Fruit fly (Drosophila melanogaster): ENCODE results near the gene boss.

boss gene

dm6 chr3R:26000720-26001682, 39.2 kb downstream of the boss start:
- TF ChIP-seq CG8478 (optimal IDR thresholded peaks at IDR 0.05): no peak

DNA sequence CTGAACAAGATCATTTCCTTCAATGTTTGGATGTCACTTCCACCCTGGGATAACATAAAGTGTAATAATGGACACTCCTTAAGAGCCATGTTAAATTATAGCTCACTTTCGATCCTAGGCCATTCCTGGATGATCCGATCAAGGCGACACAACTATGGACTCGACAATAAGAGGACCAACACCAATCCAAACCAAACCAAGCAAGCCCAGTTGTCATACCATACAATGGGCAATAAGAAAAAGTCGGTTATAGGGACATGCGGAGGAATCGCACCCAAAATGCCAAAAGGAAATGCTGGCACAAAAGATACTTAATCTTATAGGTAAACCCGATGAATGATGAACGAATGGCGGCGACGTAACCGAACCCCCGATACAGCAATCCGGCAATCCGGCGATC, 40.2 kb downstream of the boss start:
- TF ChIP-seq CG8478 (optimal IDR thresholded peaks at IDR 0.05): no peak
- TF ChIP-seq CTCF (optimal IDR thresholded peaks at IDR 0.05): no peak

dm6 chr3R:26002570-26003332, 41.0 kb downstream of the boss start:
- TF ChIP-seq CG8478 (optimal IDR thresholded peaks at IDR 0.05) (no peak), CTCF (optimal IDR thresholded peaks at IDR 0.05) (no peak)

- TF ChIP-seq CG8478 (optimal IDR thresholded peaks at IDR 0.05): no peak
- TF ChIP-seq CTCF (optimal IDR thresholded peaks at IDR 0.05): no peak
Observed at dm6 chr3R:26004377-26005000, 42.7 kb downstream of the boss start.

dm6 chr3R:26005619-26005977, 43.8 kb downstream of the boss start:
- no peak for TF ChIP-seq CTCF (optimal IDR thresholded peaks at IDR 0.05)
- no peak for TF ChIP-seq CG8478 (optimal IDR thresholded peaks at IDR 0.05)

DNA sequence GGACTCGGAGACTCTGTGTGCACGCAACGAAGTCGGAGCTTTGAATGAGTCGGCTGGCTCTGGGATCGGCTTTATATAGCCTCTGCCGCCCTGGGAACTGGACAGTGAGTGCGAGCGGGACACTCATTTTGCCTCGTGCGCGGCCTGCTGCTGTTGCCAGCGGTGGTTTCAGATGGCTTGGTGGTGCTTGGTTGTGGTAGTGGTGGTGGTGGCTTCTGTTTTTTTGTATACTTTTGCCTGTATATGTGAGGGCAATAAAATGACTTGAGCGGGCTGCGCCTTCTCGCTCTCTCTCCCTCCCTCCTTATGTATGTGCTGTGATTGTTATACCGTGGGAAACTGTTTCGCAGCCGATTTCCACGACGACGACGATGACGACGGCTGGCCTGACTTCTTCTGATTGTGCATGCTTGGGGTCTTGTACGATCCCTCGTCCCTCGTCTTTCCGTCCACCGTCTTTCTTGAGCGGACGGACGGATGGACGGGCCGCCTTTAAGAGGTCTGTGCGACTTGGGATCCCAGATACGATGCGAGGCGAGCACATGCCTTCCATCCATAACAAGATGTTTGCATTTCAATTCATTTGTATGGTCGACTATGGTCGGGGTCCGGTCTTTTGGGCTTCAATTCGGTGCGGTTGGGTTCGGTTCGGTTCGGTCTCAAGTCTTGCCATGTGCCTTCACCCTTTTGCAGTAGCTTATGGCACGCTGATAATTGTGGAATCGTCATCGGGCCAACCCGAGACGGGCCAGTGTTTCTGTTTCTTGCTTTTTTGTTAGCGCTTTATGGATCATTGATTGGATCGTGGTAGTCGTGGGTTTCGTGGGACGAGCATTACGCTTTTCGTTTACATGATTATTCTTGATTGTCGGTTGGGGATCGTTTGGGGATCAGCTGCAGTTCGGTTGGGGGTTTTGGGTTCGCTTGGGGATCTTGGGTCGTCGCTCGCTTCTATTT, 44.5 kb downstream of the boss start:
- no peak for TF ChIP-seq CG8478 (optimal IDR thresholded peaks at IDR 0.05)
- no peak for TF ChIP-seq CTCF (optimal IDR thresholded peaks at IDR 0.05)

DNA sequence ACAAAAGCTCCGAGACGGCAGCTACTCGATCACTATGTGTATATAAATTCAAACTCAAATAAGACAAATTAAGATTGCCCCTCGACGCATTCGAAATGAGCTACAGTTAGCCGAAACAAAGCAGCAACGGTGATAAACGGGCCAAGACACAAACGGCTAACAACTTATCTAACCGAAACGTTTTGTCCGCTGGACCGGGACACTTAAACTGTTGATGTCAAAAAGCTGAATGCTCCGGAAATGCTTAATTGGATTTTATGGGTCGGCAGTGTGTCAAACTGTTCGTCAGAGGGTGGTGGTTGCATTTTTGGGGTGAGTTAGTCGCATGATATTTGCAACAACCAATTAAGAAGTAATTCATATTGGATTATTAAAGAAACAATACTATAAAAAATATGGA, 45.5 kb downstream of the boss start:
- TF ChIP-seq CG8478 (optimal IDR thresholded peaks at IDR 0.05) (no peak), CTCF (optimal IDR thresholded peaks at IDR 0.05) (no peak)

DNA sequence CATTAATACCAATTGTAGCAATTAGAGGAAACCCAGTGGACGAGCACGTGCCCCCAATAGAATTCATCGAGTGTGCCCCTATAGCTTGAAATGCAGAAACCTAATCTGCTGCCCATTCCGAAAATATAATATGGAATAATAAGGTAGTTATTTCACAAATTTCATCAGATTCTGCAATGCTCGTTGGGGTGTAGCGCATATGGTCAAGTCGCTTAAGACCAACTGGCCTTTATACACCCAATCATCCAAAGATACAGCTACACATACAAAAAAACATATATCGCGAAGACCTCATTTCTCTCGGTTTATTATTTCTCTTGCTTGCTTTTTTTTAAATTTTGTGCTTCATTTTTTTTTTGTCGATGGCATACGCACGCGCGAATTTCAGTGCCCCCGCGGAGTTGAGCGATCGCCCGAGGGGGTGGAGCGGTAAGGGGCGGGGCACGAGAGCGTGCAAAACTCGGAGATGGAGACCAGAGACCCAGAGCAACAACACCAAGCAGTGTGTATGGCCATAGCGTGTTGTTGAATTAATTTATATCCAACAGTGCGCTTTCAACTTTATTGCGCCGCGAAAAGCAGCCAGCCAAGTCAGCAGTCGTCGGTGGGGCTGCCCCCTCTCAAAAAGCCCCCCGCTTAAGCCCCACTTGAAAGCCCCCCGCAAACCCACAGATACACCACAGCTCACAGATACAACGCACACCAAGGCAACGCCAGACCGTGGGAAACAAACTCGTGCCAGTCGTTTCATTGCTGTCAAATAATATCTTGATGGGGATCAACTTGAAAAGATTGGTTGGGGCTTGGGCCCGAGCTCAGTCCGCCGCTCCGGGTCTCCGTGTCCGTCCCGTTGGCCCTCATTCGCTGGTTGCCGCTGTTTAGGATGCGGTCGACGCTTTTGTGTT, 46.4 kb downstream of the boss start:
- no peak for TF ChIP-seq CG8478 (optimal IDR thresholded peaks at IDR 0.05)
- TF ChIP-seq CTCF (optimal IDR thresholded peaks at IDR 0.05): no peak

DNA sequence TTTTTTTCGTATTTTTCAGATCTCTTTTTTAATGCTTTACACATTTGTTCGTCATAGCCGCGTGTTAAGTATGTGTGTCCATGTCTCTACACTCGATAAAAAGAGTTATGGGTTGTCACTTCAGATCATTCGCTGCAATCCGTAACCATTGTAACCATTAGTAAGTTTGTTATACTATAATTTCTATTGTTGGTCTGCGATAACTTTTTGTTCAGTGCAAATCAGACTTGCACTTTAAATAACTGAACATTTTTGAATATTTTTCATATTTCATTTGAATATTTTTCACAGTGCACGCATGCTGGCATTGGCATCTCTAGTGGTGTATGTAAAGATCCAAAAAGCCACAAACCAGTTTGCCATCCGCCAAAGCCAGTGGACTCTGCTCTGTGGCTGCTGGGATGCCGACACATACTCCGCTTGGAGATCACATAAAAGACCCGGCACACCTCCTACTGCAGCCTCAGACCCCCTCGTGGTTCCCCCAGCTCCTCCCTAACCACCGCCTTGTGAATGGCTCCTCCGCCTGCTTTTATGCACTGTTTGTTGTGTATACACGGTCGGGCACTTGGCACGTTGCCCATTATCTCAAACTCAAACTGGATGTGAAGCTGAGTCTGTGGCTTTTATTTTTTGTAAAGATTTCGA, 47.2 kb downstream of the boss start:
- TF ChIP-seq CTCF (optimal IDR thresholded peaks at IDR 0.05) (no peak), CG8478 (optimal IDR thresholded peaks at IDR 0.05) (no peak)

dm6 chr3R:26009766-26010414, 48.1 kb downstream of the boss start:
- TF ChIP-seq CTCF (optimal IDR thresholded peaks at IDR 0.05): no peak
- no peak for TF ChIP-seq CG8478 (optimal IDR thresholded peaks at IDR 0.05)

DNA sequence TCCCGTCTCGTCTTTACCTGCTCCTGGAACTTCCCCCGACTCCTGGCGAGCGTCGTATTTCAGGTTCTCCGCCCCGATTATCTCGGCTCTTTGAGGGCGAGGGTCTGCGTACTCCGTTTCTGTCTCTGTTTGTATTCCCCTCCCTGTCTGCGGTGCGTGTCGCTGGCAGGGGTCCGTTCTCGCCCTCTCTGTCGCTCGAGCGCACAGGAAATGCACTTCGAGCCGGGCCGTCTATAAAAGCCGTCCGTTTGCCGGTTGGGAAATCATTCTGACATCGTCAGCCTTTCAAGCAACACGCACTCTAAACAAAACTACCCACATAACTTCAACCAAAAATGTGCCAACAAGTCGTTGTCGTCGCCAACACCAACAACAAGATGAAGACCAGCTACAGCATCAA, 48.8 kb downstream of the boss start:
- TF ChIP-seq CTCF (optimal IDR thresholded peaks at IDR 0.05) (no peak), CG8478 (optimal IDR thresholded peaks at IDR 0.05) (no peak)

DNA sequence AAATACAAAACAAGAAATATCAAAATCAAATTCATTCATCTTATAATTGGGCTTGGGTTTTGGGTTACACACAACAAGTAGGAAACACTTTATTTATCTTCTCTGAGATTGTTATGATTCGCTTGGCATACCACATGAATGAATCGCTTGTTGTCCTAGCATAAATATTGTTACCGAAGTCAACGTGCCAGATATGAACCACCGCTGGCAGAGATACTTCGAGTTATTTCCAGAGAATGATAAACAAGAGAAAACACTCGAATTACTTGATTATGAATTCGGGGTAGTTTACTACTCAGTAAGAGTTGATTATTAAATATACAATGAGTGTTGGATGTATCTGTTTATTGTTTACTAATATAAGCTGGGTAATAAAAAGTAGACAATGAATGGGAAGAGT, 49.7 kb downstream of the boss start:
- TF ChIP-seq CTCF (optimal IDR thresholded peaks at IDR 0.05) (no peak), CG8478 (optimal IDR thresholded peaks at IDR 0.05) (no peak)

DNA sequence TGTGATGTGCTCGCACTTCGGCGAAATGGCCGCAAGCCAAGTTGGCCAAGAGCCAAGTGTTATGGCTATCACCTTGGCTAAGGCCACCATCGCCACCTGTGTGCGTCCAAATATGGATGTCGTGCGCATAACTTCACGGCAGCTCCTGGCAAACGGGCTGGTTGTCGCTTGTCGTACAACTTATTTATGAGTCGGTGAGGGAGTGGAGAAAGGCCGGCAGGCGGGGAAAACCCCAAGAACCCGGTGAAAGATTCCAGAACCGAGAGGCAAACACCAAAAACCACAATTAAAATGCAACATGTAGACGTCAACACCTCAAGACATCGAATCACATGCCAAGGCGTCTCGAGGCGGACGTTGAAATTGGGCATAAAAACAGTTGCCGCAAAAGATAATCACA, 50.5 kb downstream of the boss start:
- TF ChIP-seq CG8478 (optimal IDR thresholded peaks at IDR 0.05): no peak
- no peak for TF ChIP-seq CTCF (optimal IDR thresholded peaks at IDR 0.05)
